Fruit fly (Drosophila melanogaster): ENCODE results near the gene mrt.

Gene mrt

DNA sequence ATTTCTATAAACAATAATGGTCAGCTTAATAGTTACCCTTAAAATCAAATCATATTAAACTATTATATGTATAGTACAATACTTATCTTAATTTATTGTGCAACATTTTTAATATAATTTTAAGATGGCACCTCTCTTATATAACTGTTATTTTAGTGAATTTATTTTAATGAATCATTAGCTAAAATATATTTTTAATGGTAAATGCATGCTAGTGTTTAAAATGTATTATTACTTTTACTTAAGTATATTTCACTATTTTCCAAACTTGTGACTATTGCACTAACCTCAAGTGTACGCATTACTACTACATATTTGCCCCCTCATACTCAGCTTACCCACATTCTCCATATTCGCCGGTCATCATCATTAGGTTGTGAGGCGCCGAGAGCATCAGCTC, 36.2 kb downstream of the mrt start (continued):
- TF ChIP-seq luna (GFP tag; optimal IDR thresholded peaks at IDR 0.05) (no peak), peb (GFP tag; IDR thresholded peaks at IDR 0.05) (no peak; the same call in 1 of the 2 replicates), tup (GFP tag; optimal IDR thresholded peaks at IDR 0.05) (no peak), cas (GFP tag; IDR thresholded peaks at IDR 0.05) (no peak), onecut (GFP tag; IDR thresholded peaks at IDR 0.05) (peak; percentile 56), CG11085 (GFP tag; IDR thresholded peaks at IDR 0.05) (no peak), CG17186 (GFP tag; optimal IDR thresholded peaks at IDR 0.05) (no peak), CG10431 (GFP tag; optimal IDR thresholded peaks at IDR 0.05) (peak; percentile 27), CG4328 (GFP tag; optimal IDR thresholded peaks at IDR 0.05) (peak; percentile 72), CG2678 (tag; optimal IDR thresholded peaks at IDR 0.05) (peak; percentile 90), B-H2 (GFP tag; optimal IDR thresholded peaks at IDR 0.05) (peak; percentile 46), Asciz (GFP tag; optimal IDR thresholded peaks at IDR 0.05) (peak; percentile 74), PHDP (tag; optimal IDR thresholded peaks at IDR 0.05) (peak; percentile 92), lov (optimal IDR thresholded peaks at IDR 0.05) (no peak), lov (GFP tag; IDR thresholded peaks at IDR 0.05) (no peak), TFAM (GFP tag; optimal IDR thresholded peaks at IDR 0.05) (peak; percentile 12), CG3847 (GFP tag; IDR thresholded peaks at IDR 0.05) (peak; percentile 45), CG10321 (GFP tag; IDR thresholded peaks at IDR 0.05) (no peak), CG34376 (GFP tag; optimal IDR thresholded peaks at IDR 0.05) (no peak), exex (tag; optimal IDR thresholded peaks at IDR 0.05) (no peak), Ets97D (GFP tag; optimal IDR thresholded peaks at IDR 0.05) (no peak), bab2 (GFP tag; optimal IDR thresholded peaks at IDR 0.05) (no peak), Oaz (GFP tag; IDR thresholded peaks at IDR 0.05) (no peak), pita (GFP tag; optimal IDR thresholded peaks at IDR 0.05) (no peak), Hsf (GFP tag; optimal IDR thresholded peaks at IDR 0.05) (peak; percentile 43), odd (GFP tag; optimal IDR thresholded peaks at IDR 0.05) (peak; percentile 76), HLH54F (GFP tag; optimal IDR thresholded peaks at IDR 0.05) (no peak), croc (GFP tag; conservative IDR thresholded peaks at IDR 0.05) (peak; percentile 51; the same call in 2 of the 3 replicates), Ptx1 (GFP tag; IDR thresholded peaks at IDR 0.05) (peak; percentile 69), CG14050 (GFP tag; IDR thresholded peaks at IDR 0.05) (no peak; the same call in 2 of the 3 replicates), gcm2 (GFP tag; optimal IDR thresholded peaks at IDR 0.05) (no peak), Med (GFP tag) (no peak), nerfin-2 (GFP tag; IDR thresholded peaks at IDR 0.05; ENCODE audit: partially characterized antibody) (no peak), gfzf (GFP tag; optimal IDR thresholded peaks at IDR 0.05) (no peak), dmrt99B (tag; optimal IDR thresholded peaks at IDR 0.05) (peak; percentile 92), twi (tag; optimal IDR thresholded peaks at IDR 0.05) (peak; percentile 78), HmgZ (tag; optimal IDR thresholded peaks at IDR 0.05) (peak; percentile 61), CG4820 (GFP tag; optimal IDR thresholded peaks at IDR 0.05) (peak; percentile 50), CG12744 (GFP tag; optimal IDR thresholded peaks at IDR 0.05) (no peak), MESR4 (GFP tag; optimal IDR thresholded peaks at IDR 0.05) (no peak), D19A (tag; optimal IDR thresholded peaks at IDR 0.05) (peak; percentile 89), CG8089 (GFP tag; optimal IDR thresholded peaks at IDR 0.05) (no peak), br (optimal IDR thresholded peaks at IDR 0.05) (no peak), CG15479 (GFP tag; optimal IDR thresholded peaks at IDR 0.05) (no peak), CG11723 (GFP tag; optimal IDR thresholded peaks at IDR 0.05) (peak; percentile 26), Ets65A (GFP tag) (no peak), pan (optimal IDR thresholded peaks at IDR 0.05) (no peak), pan (GFP tag; optimal IDR thresholded peaks at IDR 0.05 in 1 of 2, IDR thresholded peaks at IDR 0.05 in 1 of 2) (peak in 1 of 2 experiments; percentile 81), CG6654 (GFP tag; optimal IDR thresholded peaks at IDR 0.05) (peak; percentile 38), Dad (GFP tag; optimal IDR thresholded peaks at IDR 0.05) (no peak), Hr78 (GFP tag; optimal IDR thresholded peaks at IDR 0.05) (peak in 1 of 2 experiments; percentile 81), Usf (GFP tag; optimal IDR thresholded peaks at IDR 0.05) (no peak)
